Worm (Caenorhabditis elegans): ENCODE data around the gene str-165.

ce11 chrV:13837173-13837572 is 6.3 kb downstream of the str-165 start, which contains the start of gene srx-128:
- TF ChIP-seq ceh-16 (tag; optimal IDR thresholded peaks at IDR 0.05), result no peak
- TF ChIP-seq elt-3 (tag; optimal IDR thresholded peaks at IDR 0.05), result no peak
- no peak for TF ChIP-seq snpc-4 (tag; optimal IDR thresholded peaks at IDR 0.05)
- TF ChIP-seq ztf-11 (tag; optimal IDR thresholded peaks at IDR 0.05), result no peak
- TF ChIP-seq unc-55 (GFP tag; optimal IDR thresholded peaks at IDR 0.05), result no peak
- TF ChIP-seq lin-39 (tag; optimal IDR thresholded peaks at IDR 0.05), result no peak
- no peak for TF ChIP-seq ceh-82 (tag; optimal IDR thresholded peaks at IDR 0.05)
- no peak for TF ChIP-seq R02D3.7 (tag; optimal IDR thresholded peaks at IDR 0.05)

Measured in whole organism, L2 larva.